Worm (Caenorhabditis elegans): ENCODE data around the gene heri-1.

The heri-1 gene

ce11 chrII:6113187-6113586 is at the start of gene heri-1:
heri-1 (minus strand) TSS chrII:6113194.
- TF ChIP-seq unc-62 (GFP tag; optimal IDR thresholded peaks at IDR 0.05), result no peak

DNA sequence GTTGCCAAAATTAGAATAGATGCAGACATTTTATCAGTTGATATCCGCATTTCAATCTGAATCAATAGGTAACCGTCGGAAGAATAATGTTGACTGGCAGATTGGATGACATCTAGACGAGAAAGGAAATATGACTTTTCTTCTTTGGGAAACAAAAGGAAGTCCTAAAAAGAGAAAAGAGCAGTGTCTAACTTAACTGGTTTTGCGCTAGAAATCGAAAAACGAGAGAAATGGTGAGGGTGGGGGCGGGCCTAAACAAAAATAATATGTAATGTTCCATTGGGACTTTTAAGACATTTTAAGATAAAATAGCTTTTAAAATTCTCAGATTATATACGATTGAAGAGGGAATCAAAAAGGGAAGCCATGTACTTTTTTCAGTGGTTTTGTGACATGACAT is 48.0 kb upstream of the heri-1 start, which contains the start of gene exp-1:
TSS of gene exp-1 (minus strand) at position 101 of the 400 bp plus-strand sequence.
- TF ChIP-seq unc-62 (GFP tag; optimal IDR thresholded peaks at IDR 0.05), result no peak

DNA sequence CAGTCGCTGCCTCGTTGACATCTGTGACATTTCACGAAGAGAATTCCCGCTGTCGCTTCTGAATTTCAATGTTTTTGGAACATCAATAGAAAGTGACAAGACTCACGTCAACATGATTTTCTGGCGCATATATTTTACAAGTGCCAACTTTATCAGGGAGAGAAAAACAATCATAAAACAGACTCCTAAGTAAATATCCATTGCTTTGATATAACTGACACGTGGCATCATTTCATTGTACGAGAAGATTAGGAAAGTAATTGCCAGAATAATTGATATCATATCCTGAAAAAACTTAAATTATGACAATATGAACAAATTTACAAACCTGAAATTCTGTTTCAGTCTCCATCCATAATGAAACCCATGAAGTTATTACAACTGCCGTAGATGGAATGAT is 45.1 kb upstream of the heri-1 start:
- no peak for TF ChIP-seq unc-62 (GFP tag; optimal IDR thresholded peaks at IDR 0.05)

ce11 chrII:6149434-6149833 is 36.4 kb upstream of the heri-1 start:
- no peak for TF ChIP-seq unc-62 (GFP tag; optimal IDR thresholded peaks at IDR 0.05)

ce11 chrII:6148369-6148768 is 35.4 kb upstream of the heri-1 start:
- TF ChIP-seq unc-62 (GFP tag; optimal IDR thresholded peaks at IDR 0.05), result no peak

- no peak for TF ChIP-seq unc-62 (GFP tag; optimal IDR thresholded peaks at IDR 0.05)
Measured at ce11 chrII:6147131-6147530, 34.1 kb upstream of the heri-1 start.

- TF ChIP-seq unc-62 (GFP tag; optimal IDR thresholded peaks at IDR 0.05), result no peak
Measured at ce11 chrII:6142539-6142938, 29.5 kb upstream of the heri-1 start.

DNA sequence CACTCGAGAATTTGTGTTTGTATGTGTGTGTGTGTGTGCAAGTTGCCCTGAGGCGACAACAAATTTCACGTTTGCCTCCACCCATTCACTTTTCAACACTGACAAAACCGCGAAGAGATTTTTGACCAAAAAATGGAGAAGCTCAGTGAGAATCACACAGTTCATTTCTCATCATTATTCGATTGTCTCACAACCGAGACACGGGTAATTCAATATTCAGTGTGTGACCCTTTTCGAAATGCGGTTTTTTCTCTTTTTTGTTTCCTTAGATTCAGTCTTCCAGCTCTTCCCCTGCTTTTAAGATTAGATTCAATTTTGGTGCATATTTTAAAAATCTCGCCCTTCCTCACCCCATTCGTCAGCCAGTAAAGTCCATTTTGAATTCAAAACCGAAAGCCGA is 26.5 kb upstream of the heri-1 start:
- TF ChIP-seq unc-62 (GFP tag; optimal IDR thresholded peaks at IDR 0.05), result no peak

ce11 chrII:6138138-6138537 is 25.1 kb upstream of the heri-1 start:
- no peak for TF ChIP-seq unc-62 (GFP tag; optimal IDR thresholded peaks at IDR 0.05)

ce11 chrII:6136712-6137111 is 23.7 kb upstream of the heri-1 start:
- no peak for TF ChIP-seq unc-62 (GFP tag; optimal IDR thresholded peaks at IDR 0.05)

DNA sequence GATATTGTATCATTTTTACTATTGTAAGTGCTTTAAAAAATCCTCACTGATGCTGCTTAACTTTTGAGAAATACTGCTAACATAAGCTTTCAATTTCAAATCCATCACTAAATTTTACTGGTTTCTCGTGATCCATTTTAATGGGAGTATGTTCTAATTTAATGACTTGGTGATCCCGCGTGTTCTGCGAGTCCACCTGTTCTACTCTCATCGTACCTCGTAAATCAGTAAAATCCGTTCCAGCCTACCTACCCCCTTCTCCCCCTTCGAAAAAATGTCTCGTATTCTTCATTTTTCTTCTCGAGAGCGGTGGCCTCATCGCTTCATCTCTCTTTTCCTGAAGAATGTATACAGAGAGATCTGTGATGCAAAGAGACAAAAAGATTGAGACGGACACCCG is 22.5 kb upstream of the heri-1 start:
- no peak for TF ChIP-seq unc-62 (GFP tag; optimal IDR thresholded peaks at IDR 0.05)

DNA sequence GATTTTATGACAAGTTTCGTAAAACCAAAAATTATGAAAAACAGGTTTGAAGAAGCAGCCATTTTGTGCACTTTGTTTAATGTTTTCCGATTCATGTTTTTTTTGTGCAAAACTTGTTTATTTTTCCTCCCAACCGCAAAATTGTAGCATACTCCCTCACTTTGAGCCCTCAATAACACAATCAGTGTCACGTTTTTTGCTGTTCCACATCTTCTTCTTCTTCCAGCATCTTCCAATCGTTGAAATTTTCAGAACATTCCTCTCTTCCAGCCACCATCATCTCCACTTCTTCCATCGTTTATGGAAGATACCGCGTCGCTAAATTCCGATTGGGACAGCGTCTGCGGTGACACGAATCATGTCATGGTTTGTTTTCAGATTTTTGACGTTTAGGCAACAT is 19.6 kb upstream of the heri-1 start, which contains the start of gene abts-3:
TSS of gene abts-3 (plus strand) at position 301 of the 400 bp plus-strand sequence.
- TF ChIP-seq unc-62 (GFP tag; optimal IDR thresholded peaks at IDR 0.05), result no peak

DNA sequence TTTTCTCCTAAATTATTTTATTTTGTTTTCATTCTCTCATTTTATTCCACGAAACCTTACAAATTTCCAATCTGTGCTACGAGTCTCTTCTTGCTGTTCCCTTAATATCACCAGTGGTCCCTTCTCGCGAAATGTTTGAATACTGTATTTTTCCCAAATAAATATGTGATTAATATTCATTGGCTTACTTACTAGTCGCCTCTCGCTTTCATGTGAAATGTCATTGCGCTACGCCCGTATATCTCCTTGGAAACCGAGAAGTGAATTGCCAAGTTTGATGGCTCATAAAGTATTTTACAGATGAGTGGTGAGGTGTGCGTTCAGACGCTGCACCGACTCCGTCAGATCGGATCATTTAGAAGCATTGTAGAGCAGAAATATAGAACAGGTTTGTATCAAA is 12.3 kb upstream of the heri-1 start, which contains the start of gene rars-2:
TSS of gene rars-2 (plus strand) at position 301 of the 400 bp plus-strand sequence.
- TF ChIP-seq unc-62 (GFP tag; optimal IDR thresholded peaks at IDR 0.05), result no peak

ce11 chrII:6123513-6123912 is 10.5 kb upstream of the heri-1 start, which contains the start of gene C29H12.2:
C29H12.2 (plus strand) TSS chrII:6123809.
- no peak for TF ChIP-seq unc-62 (GFP tag; optimal IDR thresholded peaks at IDR 0.05)

DNA sequence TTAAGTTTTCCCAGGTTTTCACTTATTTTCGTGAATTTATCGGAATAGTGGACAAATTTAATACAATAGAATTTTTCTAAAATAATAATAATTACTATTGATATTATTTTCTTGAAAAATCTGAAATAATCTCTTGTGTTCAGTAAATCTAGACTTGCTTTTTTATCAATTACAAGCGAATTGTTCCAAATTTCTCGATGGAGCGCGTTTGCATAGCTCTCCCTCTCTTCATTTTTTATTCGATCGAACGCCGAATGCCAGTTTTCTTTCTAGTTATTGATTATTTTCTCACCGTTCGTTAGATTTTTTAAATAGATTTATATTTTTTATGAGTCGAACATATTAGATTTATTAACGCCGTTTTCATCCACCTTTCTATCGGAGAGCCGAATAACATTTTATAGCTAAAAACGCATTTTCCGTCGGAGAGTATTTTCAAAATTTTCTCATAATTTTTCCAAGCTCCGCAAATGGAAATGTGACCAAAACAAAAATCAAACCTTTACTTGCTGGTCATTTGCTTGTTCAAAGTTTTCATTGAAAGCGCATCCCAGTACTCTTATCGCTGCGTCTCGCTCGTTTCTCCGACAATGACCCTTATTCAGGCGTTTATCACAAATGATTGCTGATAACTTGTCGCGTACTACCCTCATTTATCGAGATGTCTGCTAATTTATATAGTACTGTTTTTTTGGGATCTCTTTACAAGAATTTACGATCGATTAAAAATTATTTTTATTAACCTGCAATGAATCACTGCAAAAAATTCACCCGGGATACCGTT is 9.8 kb upstream of the heri-1 start:
- no peak for TF ChIP-seq unc-62 (GFP tag; optimal IDR thresholded peaks at IDR 0.05)

DNA sequence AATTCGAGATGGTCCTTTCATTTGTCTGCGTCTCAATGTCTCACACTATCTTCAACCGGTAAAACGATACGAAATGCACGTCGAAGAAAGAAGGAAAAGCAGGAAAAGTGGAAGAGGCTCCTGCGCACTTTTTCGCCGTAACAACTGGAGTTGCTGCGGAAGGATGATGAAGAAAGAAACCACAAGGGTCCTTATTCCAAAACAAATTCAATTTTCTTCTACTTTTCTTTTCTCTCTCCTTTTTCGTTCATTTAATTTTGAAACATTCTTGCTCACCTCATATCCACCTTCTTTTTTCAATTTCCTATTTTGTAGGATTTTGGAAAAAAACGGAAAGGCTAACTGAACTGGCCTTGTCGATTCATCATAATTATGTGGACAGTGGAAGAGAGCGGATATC is 7.6 kb upstream of the heri-1 start:
- no peak for TF ChIP-seq unc-62 (GFP tag; optimal IDR thresholded peaks at IDR 0.05)

- no peak for TF ChIP-seq unc-62 (GFP tag; optimal IDR thresholded peaks at IDR 0.05)
Measured at ce11 chrII:6118163-6118562, 5.2 kb upstream of the heri-1 start, which contains the start of gene C29H12.6. C29H12.6 (minus strand) TSS chrII:6118263.

Data from whole organism, dauer.